Worm (Caenorhabditis elegans): ENCODE measurements around the gene apd-3.
"Not testable (repeated sequence)": the region's sequence is repeated elsewhere in the genome, so short reads cannot be mapped to it uniquely, and the experiment has no call there.

ce11 chrII:3523547-3523946 is 22.7 kb downstream of the apd-3 start:
- TF ChIP-seq snpc-4 (tag; optimal IDR thresholded peaks at IDR 0.05) (peak; percentile 2), nhr-11 (tag; optimal IDR thresholded peaks at IDR 0.05) (peak; percentile 42), nfya-1 (tag; optimal IDR thresholded peaks at IDR 0.05; ENCODE audit: insufficient read depth) (peak; percentile 75), R02D3.7 (tag; optimal IDR thresholded peaks at IDR 0.05) (peak; percentile 14)
- TF ChIP-seq elt-3 (tag; optimal IDR thresholded peaks at IDR 0.05); unc-62 (GFP tag; optimal IDR thresholded peaks at IDR 0.05); nhr-25 (tag; optimal IDR thresholded peaks at IDR 0.05); ztf-11 (tag; optimal IDR thresholded peaks at IDR 0.05); fos-1 (tag; optimal IDR thresholded peaks at IDR 0.05); nhr-28 (tag; optimal IDR thresholded peaks at IDR 0.05): not testable (repeated sequence)
